ENCODE assay signal across 1 fruit fly cellular context in the genomic region with DNA sequence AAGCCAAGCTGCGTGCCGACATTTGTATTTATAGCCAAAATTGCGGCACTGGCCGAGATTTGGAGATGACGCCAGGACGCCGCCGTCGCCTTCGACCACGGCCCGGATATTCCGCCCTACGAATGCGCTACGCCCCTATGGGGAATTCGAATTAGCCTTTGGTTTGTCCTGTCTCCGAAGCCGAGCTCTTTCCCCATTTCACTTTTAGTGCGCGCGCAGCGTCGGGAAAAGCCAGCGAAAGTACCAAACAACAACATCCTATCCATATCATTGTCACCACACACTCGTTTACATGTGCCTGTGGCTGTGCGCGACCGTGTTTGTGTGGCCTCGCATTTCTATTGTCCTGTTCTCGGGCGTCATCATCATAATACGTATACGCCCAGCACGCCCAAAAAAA.
A peak's percentile ranks its signal among the peaks of the same experiment; 100 is the strongest.
TF ChIP-seq lines count a peak whose summit lies in the region.

A gene (minus strand): TSS at position 101 of the 400 bp plus-strand sequence.

TF ChIP-seq in whole organism, embryonic, 481 proteins besides CTCF, POLR2A, EP300 and RAD21 (continued from another document):
- TF ChIP-seq Dip2 (GFP tag; IDR thresholded peaks at IDR 0.05; lab: Robert Waterston, UW): no peak
- TF ChIP-seq seq (GFP tag; IDR thresholded peaks at IDR 0.05; lab: Robert Waterston, UW): no peak
- no peak for TF ChIP-seq dm (GFP tag; optimal IDR thresholded peaks at IDR 0.05; lab: Kevin White, UChicago)
- TF ChIP-seq CG6254 (GFP tag; optimal IDR thresholded peaks at IDR 0.05; lab: Kevin White, UChicago): no peak
- no peak for TF ChIP-seq cato (GFP tag; optimal IDR thresholded peaks at IDR 0.05; lab: Kevin White, UChicago; ENCODE audit: borderline replicate concordance)
- TF ChIP-seq CG4820 (GFP tag; optimal IDR thresholded peaks at IDR 0.05; lab: Kevin White, UChicago): no peak
- no peak for TF ChIP-seq az2 (GFP tag; optimal IDR thresholded peaks at IDR 0.05; lab: Kevin White, UChicago)
- TF ChIP-seq HLH3B (GFP tag; IDR thresholded peaks at IDR 0.05; lab: Robert Waterston, UW): no peak
- TF ChIP-seq CG12942 (GFP tag; optimal IDR thresholded peaks at IDR 0.05; lab: Kevin White, UChicago): no peak
- TF ChIP-seq jing (GFP tag; optimal IDR thresholded peaks at IDR 0.05; lab: Kevin White, UChicago): no peak
- TF ChIP-seq abd-A (tag; optimal IDR thresholded peaks at IDR 0.05; lab: Kevin White, UChicago): peak; percentile 65
- no peak for TF ChIP-seq hb (GFP tag; IDR thresholded peaks at IDR 0.05; lab: Robert Waterston, UW; ENCODE audit: partially characterized antibody)
- no peak for TF ChIP-seq CG7372 (GFP tag; IDR thresholded peaks at IDR 0.05; lab: Robert Waterston, UW)
- TF ChIP-seq hbn (GFP tag; IDR thresholded peaks at IDR 0.05; lab: Robert Waterston, UW; ENCODE audit: partially characterized antibody): no peak
- TF ChIP-seq sr (GFP tag; IDR thresholded peaks at IDR 0.05; lab: Robert Waterston, UW): no peak
- TF ChIP-seq CG17359 (tag; optimal IDR thresholded peaks at IDR 0.05; lab: Kevin White, UChicago): no peak
- peak; percentile 74 for TF ChIP-seq Ets65A (GFP tag; lab: Kevin White, UChicago)
- TF ChIP-seq lilli (GFP tag; optimal IDR thresholded peaks at IDR 0.05; lab: Kevin White, UChicago): no peak
- no peak for TF ChIP-seq CG3847 (GFP tag; IDR thresholded peaks at IDR 0.05; lab: Robert Waterston, UW)
- no peak for TF ChIP-seq HLH4C (GFP tag; IDR thresholded peaks at IDR 0.05; lab: Robert Waterston, UW; ENCODE audit: partially characterized antibody)
- peak; percentile 50 for TF ChIP-seq Med (GFP tag; lab: Kevin White, UChicago)
- TF ChIP-seq Opbp (GFP tag; IDR thresholded peaks at IDR 0.05; lab: Robert Waterston, UW; ENCODE audit: partially characterized antibody): 0 out of 3 replicates have a peak, but pooled peaks have one; percentile 10
- TF ChIP-seq onecut (GFP tag; IDR thresholded peaks at IDR 0.05; lab: Robert Waterston, UW): no peak
- TF ChIP-seq chinmo (GFP tag; IDR thresholded peaks at IDR 0.05; lab: Robert Waterston, UW; ENCODE audit: partially characterized antibody): 0 out of 4 replicates have a peak, but pooled peaks have one; percentile 24
